Worm (Caenorhabditis elegans) whole organism, early embryonic: ENCODE results near the gene F21C10.13.

Source experiments
- B0310.2 ChIP-seq: sonication (generic microtip); optimal IDR thresholded peaks from 2 replicates; lab custom pipeline; 2016; ENCODE audit warnings: mild to moderate bottlenecking, missing genetic modification characterization, missing compliant biosample characterization
- aly-1 ChIP-seq: sonication (generic microtip); optimal IDR thresholded peaks from 2 replicates; lab custom pipeline; 2016; ENCODE audit warnings: missing genetic modification characterization, missing compliant biosample characterization
- ama-1 ChIP-seq: fragments of 150-350 bp; optimal IDR thresholded peaks from 2 replicates; lab custom pipeline; 2014
- ceh-13 ChIP-seq: fragments of 200-800 bp; sonication (Bioruptor generic); optimal IDR thresholded peaks from 2 replicates; lab custom pipeline; 2018; ENCODE audit warnings: mild to moderate bottlenecking, missing genetic modification characterization, missing compliant biosample characterization
- ets-7 ChIP-seq: sonication (generic microtip); optimal IDR thresholded peaks from 2 replicates; lab custom pipeline; 2016; ENCODE audit warnings: missing genotype, missing genetic modification characterization, missing compliant biosample characterization
- flt-1 ChIP-seq: fragments of 200-800 bp; sonication (Bioruptor generic); IDR thresholded peaks from 2 replicates; pipeline ENCODE4 v1.3.6; 2022; ENCODE audit warnings: missing genetic modification characterization, missing compliant biosample characterization
- hmbx-1 ChIP-seq: sonication (generic microtip); optimal IDR thresholded peaks from 2 replicates; lab custom pipeline; 2016; ENCODE audit warnings: mild to moderate bottlenecking, missing genetic modification characterization, missing compliant biosample characterization
- hmg-4 ChIP-seq: fragments of 200-800 bp; sonication (Bioruptor generic); optimal IDR thresholded peaks from 2 replicates; lab custom pipeline; 2018; ENCODE audit warnings: mild to moderate bottlenecking, missing genetic modification characterization, missing compliant biosample characterization
- pes-1 ChIP-seq: fragments of 200-800 bp; sonication (Bioruptor generic); IDR thresholded peaks from 2 replicates; pipeline ENCODE4 v1.3.6; 2022; ENCODE audit warnings: missing genetic modification reagents, missing genetic modification characterization, missing compliant biosample characterization
- scrt-1 ChIP-seq: fragments of 200-800 bp; sonication (Bioruptor generic); IDR thresholded peaks from 2 replicates; pipeline ENCODE4 v1.3.6; 2022; ENCODE audit warnings: missing genetic modification characterization, missing compliant biosample characterization
- tbx-11 ChIP-seq: fragments of 200-800 bp; sonication (Bioruptor generic); IDR thresholded peaks from 2 replicates; pipeline ENCODE4 v1.3.6; 2022; ENCODE audit warnings: missing genetic modification characterization, missing compliant biosample characterization
- tbx-37 ChIP-seq: fragments of 200-800 bp; sonication (Bioruptor generic); conservative IDR thresholded peaks from 2 replicates; pipeline ENCODE4 v1.3.6; 2022; ENCODE audit warnings: missing genetic modification reagents, missing genetic modification characterization, missing compliant biosample characterization
- tra-4 ChIP-seq: sonication (generic microtip); optimal IDR thresholded peaks from 2 replicates; lab custom pipeline; 2017; ENCODE audit warnings: missing genetic modification characterization, missing compliant biosample characterization

DNA sequence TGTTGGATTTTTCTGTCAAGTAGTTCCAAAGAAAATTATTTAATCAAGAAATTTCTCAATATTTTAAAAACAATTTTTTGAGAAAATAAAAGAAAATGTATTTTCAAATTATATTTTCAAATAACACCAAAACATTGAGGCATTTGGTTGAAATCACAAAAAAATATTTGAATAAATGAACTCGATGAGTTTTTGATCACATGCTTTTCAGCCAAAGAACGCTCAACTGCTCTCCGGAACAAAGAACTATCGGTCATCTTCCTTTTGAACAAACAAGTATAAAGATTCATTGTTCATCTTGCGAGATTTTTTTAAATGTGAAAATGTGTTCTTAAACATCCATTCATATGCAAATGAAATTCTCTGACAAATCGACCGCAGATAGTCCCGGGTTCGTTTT lies 27.1 kb upstream of the F21C10.13 start:
- TF ChIP-seq flt-1 (GFP tag; lab: Robert Waterston, UW) (no peak), B0310.2 (no peak), hmg-4 (GFP tag; lab: Kevin White, UChicago) (no peak), ama-1 (lab: Kevin White, UChicago) (no peak), ets-7 (tag; lab: Kevin White, UChicago) (no peak), pes-1 (no peak), ceh-13 (GFP tag; lab: Kevin White, UChicago) (no peak), aly-1 (tag; lab: Kevin White, UChicago) (no peak), tbx-11 (GFP tag; lab: Robert Waterston, UW) (no peak), tbx-37 (no peak), hmbx-1 (tag; lab: Kevin White, UChicago) (no peak), tra-4 (tag; lab: Kevin White, UChicago) (no peak), scrt-1 (GFP tag; lab: Robert Waterston, UW) (no peak)
